Worm (Caenorhabditis elegans) whole organism, L4 larva: ENCODE data around the gene sre-14.

ENCODE experiments used
- Y5F2A.4 ChIP-seq: fragments of 200-800 bp; sonication (Bioruptor generic); optimal IDR thresholded peaks from 2 replicates; lab custom pipeline; 2018; ENCODE audit warnings: mild to moderate bottlenecking, missing genetic modification characterization, missing compliant biosample characterization
- ama-1 ChIP-seq: fragments of 150-350 bp; optimal IDR thresholded peaks from 2 replicates; lab custom pipeline; 2014; ENCODE audit warnings: inconsistent platforms, mixed read lengths
- ceh-28 ChIP-seq: fragments of 150-350 bp; optimal IDR thresholded peaks from 2 replicates; lab custom pipeline; 2014; ENCODE audit warnings: missing biosample characterization, missing genetic modification reagents, missing genetic modification characterization
- dmd-8 ChIP-seq: fragments of 200-800 bp; sonication (Bioruptor generic); IDR thresholded peaks from 2 replicates; pipeline ENCODE4 v1.3.6; 2022; ENCODE audit warnings: missing genetic modification characterization, missing compliant biosample characterization
- egl-27 ChIP-seq: sonication (generic microtip); optimal IDR thresholded peaks from 3 replicates; lab custom pipeline; 2017; ENCODE audit warnings: missing biosample characterization, missing genetic modification reagents, missing genetic modification characterization
- gei-8 ChIP-seq: fragments of 200-800 bp; sonication (Bioruptor generic); optimal IDR thresholded peaks from 2 replicates; lab custom pipeline; 2018; ENCODE audit warnings: mild to moderate bottlenecking, missing genetic modification characterization, missing compliant biosample characterization
- lin-29 ChIP-seq: fragments of 200-800 bp; sonication (Bioruptor generic); IDR thresholded peaks from 2 replicates; pipeline ENCODE4 v1.3.6; 2022; ENCODE audit warnings: missing genetic modification reagents, missing genetic modification characterization, missing compliant biosample characterization
- lin-39 ChIP-seq: fragments of 150-350 bp; optimal IDR thresholded peaks from 2 replicates; lab custom pipeline; 2014; ENCODE audit warnings: missing biosample characterization, missing genetic modification reagents, missing genetic modification characterization
- mdl-1 ChIP-seq, 2 experiments: fragments of 150-350 bp in 1 of 2; sonication (generic microtip) in 1 of 2; optimal IDR thresholded peaks; 2 replicates each; lab custom pipeline; 2014 to 2017; ENCODE audit warnings: missing biosample characterization in 2 of 2, missing genetic modification characterization in 2 of 2
- mep-1 ChIP-seq: fragments of 150-350 bp; sonication (generic microtip); optimal IDR thresholded peaks from 3 replicates; lab custom pipeline; 2014; ENCODE audit warnings: missing biosample characterization, missing genetic modification characterization
- nhr-237 ChIP-seq: sonication (generic microtip); optimal IDR thresholded peaks from 2 replicates; lab custom pipeline; 2017; ENCODE audit warnings: missing biosample characterization, missing genetic modification characterization
- nhr-76 ChIP-seq: fragments of 150-350 bp; optimal IDR thresholded peaks from 2 replicates; lab custom pipeline; 2014; ENCODE audit warnings: missing biosample characterization, missing genetic modification characterization
- zag-1 ChIP-seq: fragments of 150-350 bp; optimal IDR thresholded peaks from 2 replicates; lab custom pipeline; 2014; ENCODE audit warnings: missing biosample characterization, missing genetic modification characterization
- ztf-7 ChIP-seq: fragments of 150-350 bp; optimal IDR thresholded peaks from 2 replicates; lab custom pipeline; 2014; ENCODE audit warnings: missing biosample characterization, missing genetic modification characterization

DNA sequence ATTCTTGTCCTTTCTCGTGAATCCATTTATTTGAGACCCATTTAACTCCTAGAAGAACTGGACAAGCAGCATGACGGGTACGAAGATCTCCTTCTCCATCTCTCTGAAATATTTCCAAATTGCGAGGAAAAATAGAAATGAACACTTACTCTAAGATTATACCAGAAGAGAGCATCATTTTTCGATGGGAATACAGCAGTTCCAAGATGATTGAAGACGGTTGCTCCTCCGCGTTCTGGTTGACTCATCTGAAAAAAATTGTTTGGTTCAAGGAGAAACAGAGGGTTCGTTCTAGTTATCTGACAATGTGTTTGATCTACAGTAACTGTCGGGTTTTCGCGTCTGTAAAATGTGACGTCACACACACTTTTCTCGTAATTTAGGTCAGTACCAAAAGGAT lies 50.0 kb downstream of the sre-14 start:
- no peak for TF ChIP-seq lin-39 (tag; lab: Kevin White, UChicago)
- TF ChIP-seq zag-1 (tag; lab: Kevin White, UChicago), result no peak
- TF ChIP-seq egl-27, result no peak
- no peak for TF ChIP-seq lin-29
- no peak for TF ChIP-seq gei-8 (GFP tag; lab: Kevin White, UChicago)
- TF ChIP-seq nhr-237, result no peak
- no peak for TF ChIP-seq mdl-1 (tag; optimal IDR thresholded peaks at IDR 0.05; lab: Kevin White, UChicago)
- no peak for TF ChIP-seq dmd-8 (GFP tag; lab: Robert Waterston, UW)
- TF ChIP-seq Y5F2A.4 (GFP tag; lab: Kevin White, UChicago), result no peak
- no peak for TF ChIP-seq ama-1 (lab: Kevin White, UChicago)
- no peak for TF ChIP-seq ceh-28 (tag; lab: Kevin White, UChicago)
- no peak for TF ChIP-seq nhr-76
- TF ChIP-seq mep-1 (tag; lab: Kevin White, UChicago), result no peak
- no peak for TF ChIP-seq ztf-7 (tag; lab: Kevin White, UChicago)
